Worm (Caenorhabditis elegans) whole organism, mixed stage, embryonic: ENCODE data around the gene lsm-3.
A peak's percentile ranks its signal among the peaks of the same experiment; 100 is the strongest.

Source experiments
- ceh-83 ChIP-seq: fragments of 200-800 bp; sonication (Bioruptor generic); optimal IDR thresholded peaks from 2 replicates; lab custom pipeline; 2018; ENCODE audit warnings: mild to moderate bottlenecking, missing genetic modification characterization, missing compliant biosample characterization
- ces-1 ChIP-seq: fragments of 150-350 bp; optimal IDR thresholded peaks from 2 replicates; lab custom pipeline; 2014; ENCODE audit warnings: missing biosample characterization, missing genetic modification reagents, missing genetic modification characterization
- elt-1 ChIP-seq: sonication (generic microtip); optimal IDR thresholded peaks from 2 replicates; lab custom pipeline; 2017; ENCODE audit warnings: missing genetic modification characterization, mild to moderate bottlenecking, missing compliant biosample characterization, antibody characterized with exemption, moderate library complexity, borderline replicate concordance; ENCODE audit not compliant: insufficient read depth
- hlh-1 ChIP-seq: fragments of 150-350 bp; optimal IDR thresholded peaks from 2 replicates; lab custom pipeline; 2014; ENCODE audit warnings: missing biosample characterization, missing genetic modification reagents, missing genetic modification characterization
- nhr-28 ChIP-seq: fragments of 150-350 bp; optimal IDR thresholded peaks from 2 replicates; lab custom pipeline; 2014; ENCODE audit warnings: missing biosample characterization, missing genetic modification characterization
- nhr-76 ChIP-seq: sonication (generic microtip); optimal IDR thresholded peaks from 2 replicates; lab custom pipeline; 2017; ENCODE audit warnings: missing biosample characterization, missing genetic modification characterization
- pha-4 ChIP-seq: fragments of 150-350 bp; optimal IDR thresholded peaks from 2 replicates; lab custom pipeline; 2018; ENCODE audit warnings: missing biosample characterization, missing genetic modification reagents, missing genetic modification characterization
- sem-2 ChIP-seq: fragments of 200-800 bp; sonication (Bioruptor generic); optimal IDR thresholded peaks from 2 replicates; lab custom pipeline; 2018; ENCODE audit warnings: mild to moderate bottlenecking, missing genetic modification characterization, missing compliant biosample characterization
- snpc-4 ChIP-seq: fragments of 150-350 bp; optimal IDR thresholded peaks from 2 replicates; lab custom pipeline; 2014; ENCODE audit warnings: missing biosample characterization, missing genetic modification characterization
- unc-39 ChIP-seq: fragments of 150-350 bp; optimal IDR thresholded peaks from 2 replicates; lab custom pipeline; 2014; ENCODE audit warnings: missing biosample characterization, missing genetic modification characterization
- unc-62 ChIP-seq: fragments of 150-350 bp; optimal IDR thresholded peaks from 2 replicates; lab custom pipeline; 2014; ENCODE audit warnings: missing biosample characterization, missing genetic modification reagents, missing genetic modification characterization
- zip-8 ChIP-seq: fragments of 150-350 bp; optimal IDR thresholded peaks from 2 replicates; lab custom pipeline; 2014; ENCODE audit warnings: missing biosample characterization, missing genetic modification characterization

DNA sequence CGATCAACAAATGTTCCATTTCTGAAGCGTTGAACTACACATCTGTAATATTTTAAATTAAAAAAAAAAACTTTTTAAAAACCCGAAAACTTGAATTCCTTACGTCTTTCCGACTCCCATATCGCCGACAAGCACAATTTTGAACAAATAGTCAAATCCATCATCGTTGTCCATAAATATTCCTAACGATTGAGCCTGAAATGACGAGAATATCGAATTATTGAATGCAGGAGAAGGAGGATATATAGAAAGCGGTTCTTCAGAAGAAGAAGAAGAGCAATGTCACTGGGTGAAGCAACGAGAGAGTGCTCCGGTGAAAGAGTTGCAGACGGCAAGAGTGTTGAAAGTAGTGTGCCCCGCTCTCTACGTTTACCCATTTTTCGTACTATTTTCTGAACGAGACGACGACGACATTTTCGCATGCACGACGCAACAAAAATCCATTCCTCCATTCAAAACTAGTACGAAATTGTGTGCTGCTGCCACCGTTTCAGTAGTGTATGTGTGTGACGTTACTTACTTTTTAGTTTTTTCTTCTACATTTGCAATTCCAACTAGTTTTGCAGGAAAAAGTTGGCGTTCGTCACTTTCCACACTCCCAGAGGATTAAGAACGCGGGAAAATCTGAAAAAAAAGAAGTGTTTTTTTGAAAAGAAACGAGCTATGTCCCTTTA is 3.1 kb upstream of the lsm-3 start, which contains the start of gene rab-19:
- TF ChIP-seq elt-1 (tag; lab: Kevin White, UChicago) (no peak), unc-39 (tag; lab: Kevin White, UChicago) (no peak), nhr-76 (no peak), sem-2 (GFP tag; lab: Kevin White, UChicago) (no peak), hlh-1 (tag; lab: Kevin White, UChicago) (no peak), zip-8 (tag; lab: Kevin White, UChicago) (no peak), snpc-4 (tag; lab: Kevin White, UChicago) (no peak), ceh-83 (no peak), nhr-28 (tag; lab: Kevin White, UChicago) (no peak), pha-4 (tag; lab: Kevin White, UChicago) (no peak), ces-1 (GFP tag; lab: Kevin White, UChicago) (peak; percentile 91), unc-62 (GFP tag; lab: Kevin White, UChicago) (no peak)
